Worm (Caenorhabditis elegans) whole organism, L2 larva: ENCODE results near the gene K03B4.4.
A peak's percentile ranks its signal among the peaks of the same experiment; 100 is the strongest.

Experiments used
- C34F6.9 ChIP-seq: fragments of 150-350 bp; optimal IDR thresholded peaks from 2 replicates; lab custom pipeline; 2014; ENCODE audit warnings: missing biosample characterization, missing genetic modification characterization
- F13H6.1 ChIP-seq: sonication (generic microtip); optimal IDR thresholded peaks from 2 replicates; lab custom pipeline; 2016; ENCODE audit warnings: missing genetic modification characterization, missing compliant biosample characterization
- R02D3.7 ChIP-seq: fragments of 150-350 bp; optimal IDR thresholded peaks from 2 replicates; lab custom pipeline; 2014; ENCODE audit warnings: missing biosample characterization, missing genetic modification characterization
- Y55F3AM.14 ChIP-seq: fragments of 200-800 bp; sonication (Bioruptor generic); optimal IDR thresholded peaks from 2 replicates; lab custom pipeline; 2018; ENCODE audit warnings: mild to moderate bottlenecking, missing genetic modification characterization, missing compliant biosample characterization
- ZK546.5 ChIP-seq: sonication (generic microtip); optimal IDR thresholded peaks from 2 replicates; lab custom pipeline; 2017; ENCODE audit warnings: missing biosample characterization, missing genetic modification characterization
- alr-1 ChIP-seq: fragments of 150-350 bp; optimal IDR thresholded peaks from 2 replicates; lab custom pipeline; 2014; ENCODE audit warnings: missing biosample characterization, missing genetic modification characterization
- ama-1 ChIP-seq: fragments of 150-350 bp; optimal IDR thresholded peaks from 2 replicates; lab custom pipeline; 2018; ENCODE audit warnings: inconsistent platforms
- blmp-1 ChIP-seq: sonication (generic microtip); optimal IDR thresholded peaks from 2 replicates; lab custom pipeline; 2017; ENCODE audit warnings: missing genetic modification characterization, mild to moderate bottlenecking, missing compliant biosample characterization, antibody characterized with exemption, moderate library complexity; ENCODE audit not compliant: insufficient read depth
- ceh-16 ChIP-seq: fragments of 150-350 bp; optimal IDR thresholded peaks from 2 replicates; lab custom pipeline; 2014; ENCODE audit warnings: missing biosample characterization, missing genetic modification characterization
- crh-2 ChIP-seq: sonication (generic microtip); optimal IDR thresholded peaks from 2 replicates; lab custom pipeline; 2017; ENCODE audit warnings: missing biosample characterization, missing genetic modification characterization
- egl-27 ChIP-seq: sonication (generic microtip); optimal IDR thresholded peaks from 3 replicates; lab custom pipeline; 2017; ENCODE audit warnings: missing biosample characterization, missing genetic modification reagents, missing genetic modification characterization
- elt-1 ChIP-seq: fragments of 150-350 bp; optimal IDR thresholded peaks from 2 replicates; lab custom pipeline; 2014; ENCODE audit warnings: missing biosample characterization, missing genetic modification characterization
- fos-1 ChIP-seq: fragments of 150-350 bp; optimal IDR thresholded peaks from 2 replicates; lab custom pipeline; 2014; ENCODE audit warnings: missing biosample characterization, missing genetic modification characterization
- gmeb-1 ChIP-seq: fragments of 150-350 bp; optimal IDR thresholded peaks from 2 replicates; lab custom pipeline; 2014; ENCODE audit warnings: missing biosample characterization, missing genetic modification characterization
- lin-11 ChIP-seq: fragments of 150-350 bp; sonication (generic microtip); optimal IDR thresholded peaks from 2 replicates; lab custom pipeline; 2014; ENCODE audit warnings: missing biosample characterization, missing genetic modification characterization, inconsistent platforms, mixed read lengths
- lin-13 ChIP-seq: fragments of 150-350 bp; optimal IDR thresholded peaks from 2 replicates; lab custom pipeline; 2014; ENCODE audit warnings: missing biosample characterization, missing genetic modification reagents, missing genetic modification characterization
- lin-39 ChIP-seq: fragments of 150-350 bp; optimal IDR thresholded peaks from 2 replicates; lab custom pipeline; 2014; ENCODE audit warnings: missing biosample characterization, missing genetic modification reagents, missing genetic modification characterization
- lsy-2 ChIP-seq, 2 experiments: fragments of 150-350 bp in 1 of 2; sonication (generic microtip) in 1 of 2; optimal IDR thresholded peaks; 2 replicates each; lab custom pipeline; 2014 to 2017; ENCODE audit warnings: missing biosample characterization in 2 of 2, missing genetic modification characterization in 2 of 2
- nhr-10 ChIP-seq: sonication (generic microtip); optimal IDR thresholded peaks from 2 replicates; lab custom pipeline; 2017; ENCODE audit warnings: missing biosample characterization, missing genetic modification characterization
- nhr-11 ChIP-seq: fragments of 150-350 bp; optimal IDR thresholded peaks from 2 replicates; lab custom pipeline; 2014; ENCODE audit warnings: missing biosample characterization, missing genetic modification characterization
- nhr-12 ChIP-seq: fragments of 150-350 bp; optimal IDR thresholded peaks from 2 replicates; lab custom pipeline; 2014; ENCODE audit warnings: missing biosample characterization, missing genetic modification characterization
- nhr-129 ChIP-seq: fragments of 150-350 bp; optimal IDR thresholded peaks from 2 replicates; lab custom pipeline; 2014; ENCODE audit warnings: missing biosample characterization, missing genetic modification characterization
- nhr-21 ChIP-seq: fragments of 150-350 bp; optimal IDR thresholded peaks from 2 replicates; lab custom pipeline; 2014; ENCODE audit warnings: missing biosample characterization, missing genetic modification characterization
- nhr-23 ChIP-seq: fragments of 150-350 bp; optimal IDR thresholded peaks from 2 replicates; lab custom pipeline; 2014; ENCODE audit warnings: missing biosample characterization, missing genetic modification reagents, missing genetic modification characterization
- nhr-237 ChIP-seq: fragments of 150-350 bp; optimal IDR thresholded peaks from 2 replicates; lab custom pipeline; 2014; ENCODE audit warnings: missing biosample characterization, missing genetic modification characterization
- nhr-6 ChIP-seq: fragments of 150-350 bp; optimal IDR thresholded peaks from 2 replicates; lab custom pipeline; 2014; ENCODE audit warnings: missing biosample characterization, missing genetic modification characterization
- peb-1 ChIP-seq: fragments of 150-350 bp; optimal IDR thresholded peaks from 2 replicates; lab custom pipeline; 2014; ENCODE audit warnings: missing biosample characterization, missing genetic modification characterization
- sem-4 ChIP-seq: fragments of 150-350 bp; optimal IDR thresholded peaks from 2 replicates; lab custom pipeline; 2014; ENCODE audit warnings: missing biosample characterization, missing genetic modification reagents, missing genetic modification characterization
- skn-1 ChIP-seq: sonication (generic microtip); optimal IDR thresholded peaks from 2 replicates; lab custom pipeline; 2017; ENCODE audit warnings: missing biosample characterization, missing genetic modification characterization
- sma-3 ChIP-seq: sonication (generic microtip); optimal IDR thresholded peaks from 2 replicates; lab custom pipeline; 2016; ENCODE audit warnings: missing genetic modification reagents, missing genetic modification characterization, missing compliant biosample characterization
- sma-9 ChIP-seq, 2 experiments: fragments of 150-350 bp in 1 of 2; sonication (generic microtip) in 1 of 2; optimal IDR thresholded peaks; 2 replicates each; lab custom pipeline; 2014 to 2016; ENCODE audit warnings: missing genetic modification characterization in 2 of 2, mild to moderate bottlenecking in 1 of 2, missing biosample characterization in 1 of 2, missing compliant biosample characterization in 1 of 2, missing genetic modification reagents in 1 of 2, moderate library complexity in 1 of 2
- snpc-4 ChIP-seq: fragments of 150-350 bp; optimal IDR thresholded peaks from 2 replicates; lab custom pipeline; 2014; ENCODE audit warnings: missing biosample characterization, missing genetic modification characterization
- unc-55 ChIP-seq: fragments of 150-350 bp; sonication (generic microtip); optimal IDR thresholded peaks from 3 replicates; lab custom pipeline; 2014; ENCODE audit warnings: missing biosample characterization, missing genetic modification reagents, missing genetic modification characterization
- unc-62 ChIP-seq: fragments of 150-350 bp; optimal IDR thresholded peaks from 2 replicates; lab custom pipeline; 2014; ENCODE audit warnings: missing biosample characterization, missing genetic modification reagents, missing genetic modification characterization
- zag-1 ChIP-seq: fragments of 150-350 bp; optimal IDR thresholded peaks from 2 replicates; lab custom pipeline; 2014; ENCODE audit warnings: missing biosample characterization, missing genetic modification characterization
- ztf-11 ChIP-seq: sonication (generic microtip); optimal IDR thresholded peaks from 2 replicates; lab custom pipeline; 2017; ENCODE audit warnings: missing biosample characterization, missing genetic modification characterization

K03B4.4 gene

ce11 chrV:4710464-4710863, 28.7 kb downstream of the K03B4.4 start, which contains the start of gene oac-24:
Gene oac-24 (plus strand): TSS chrV:4710764.
- no peak for TF ChIP-seq lin-11 (tag; lab: Kevin White, UChicago)
- TF ChIP-seq ztf-11 (tag; lab: Kevin White, UChicago): no peak
- no peak for TF ChIP-seq R02D3.7
- no peak for TF ChIP-seq nhr-23 (tag; lab: Kevin White, UChicago)
- TF ChIP-seq nhr-12 (tag; lab: Kevin White, UChicago): no peak
- TF ChIP-seq zag-1: no peak
- no peak for TF ChIP-seq snpc-4 (tag; lab: Kevin White, UChicago)
- no peak for TF ChIP-seq ceh-16 (tag; lab: Kevin White, UChicago)

ce11 chrV:4719965-4720364, 38.2 kb downstream of the K03B4.4 start, which contains the start of gene prx-6:
Gene prx-6 (minus strand): TSS chrV:4720093.
- TF ChIP-seq sem-4 (tag; lab: Kevin White, UChicago) (no peak), C34F6.9 (tag; lab: Kevin White, UChicago) (no peak), crh-2 (tag; lab: Kevin White, UChicago) (peak; percentile 66), alr-1 (tag; lab: Kevin White, UChicago) (no peak), gmeb-1 (tag; lab: Kevin White, UChicago) (peak; percentile 6), zag-1 (no peak), Y55F3AM.14 (GFP tag; lab: Kevin White, UChicago) (no peak), nhr-6 (tag; lab: Kevin White, UChicago) (no peak), fos-1 (peak; percentile 41)

- no peak for TF ChIP-seq nhr-129 (tag; lab: Kevin White, UChicago)
- TF ChIP-seq snpc-4 (tag; lab: Kevin White, UChicago): no peak
- no peak for TF ChIP-seq sem-4 (tag; lab: Kevin White, UChicago)
- TF ChIP-seq gmeb-1 (tag; lab: Kevin White, UChicago): peak; percentile 12
- TF ChIP-seq lin-11 (tag; lab: Kevin White, UChicago): no peak
- no peak for TF ChIP-seq nhr-6 (tag; lab: Kevin White, UChicago)
- TF ChIP-seq blmp-1: no peak
- TF ChIP-seq Y55F3AM.14 (GFP tag; lab: Kevin White, UChicago): no peak
- no peak for TF ChIP-seq nhr-12 (tag; lab: Kevin White, UChicago)
- no peak for TF ChIP-seq lin-13 (GFP tag; lab: Kevin White, UChicago)
- peak; percentile 50 for TF ChIP-seq crh-2 (tag; lab: Kevin White, UChicago)
- TF ChIP-seq ceh-16 (tag; lab: Kevin White, UChicago): no peak
- peak; percentile 91 for TF ChIP-seq fos-1
- no peak for TF ChIP-seq nhr-10 (tag; lab: Kevin White, UChicago)
- no peak for TF ChIP-seq sma-3 (GFP tag; lab: Kevin White, UChicago)
- no peak for TF ChIP-seq nhr-11
- no peak for TF ChIP-seq lin-39 (tag; lab: Kevin White, UChicago)
- TF ChIP-seq sma-9 (GFP tag; optimal IDR thresholded peaks at IDR 0.05; lab: Kevin White, UChicago): peak; percentile 5
- TF ChIP-seq sma-9 (tag; optimal IDR thresholded peaks at IDR 0.05; lab: Kevin White, UChicago): no peak
- no peak for TF ChIP-seq nhr-21
- no peak for TF ChIP-seq R02D3.7
- no peak for TF ChIP-seq unc-62 (GFP tag; lab: Kevin White, UChicago)
- TF ChIP-seq peb-1 (tag; lab: Kevin White, UChicago): no peak
- TF ChIP-seq egl-27 (tag; lab: Kevin White, UChicago): no peak
- no peak for TF ChIP-seq unc-55
- TF ChIP-seq lsy-2 (tag; optimal IDR thresholded peaks at IDR 0.05; lab: Kevin White, UChicago): no peak
Measured at ce11 chrV:4720884-4721464, 39.2 kb downstream of the K03B4.4 start.

ce11 chrV:4722314-4722713, 40.5 kb downstream of the K03B4.4 start, which contains the start of gene F39G3.5:
Gene F39G3.5 (plus strand): TSS chrV:4722614.
- TF ChIP-seq lin-39 (tag; lab: Kevin White, UChicago) (no peak), F13H6.1 (tag; lab: Kevin White, UChicago) (no peak), sem-4 (tag; lab: Kevin White, UChicago) (no peak), ZK546.5 (no peak), crh-2 (tag; lab: Kevin White, UChicago) (no peak), ceh-16 (tag; lab: Kevin White, UChicago) (no peak), skn-1 (tag; lab: Kevin White, UChicago) (no peak), alr-1 (tag; lab: Kevin White, UChicago) (no peak), nhr-11 (no peak), fos-1 (no peak), nhr-21 (no peak), nhr-237 (tag; lab: Kevin White, UChicago) (no peak), lsy-2 (tag; optimal IDR thresholded peaks at IDR 0.05; lab: Kevin White, UChicago) (no peak), ama-1 (lab: Kevin White, UChicago) (no peak), lin-13 (GFP tag; lab: Kevin White, UChicago) (no peak), elt-1 (tag; lab: Kevin White, UChicago) (no peak), Y55F3AM.14 (GFP tag; lab: Kevin White, UChicago) (no peak), nhr-129 (tag; lab: Kevin White, UChicago) (no peak)
